Worm (Caenorhabditis elegans): ENCODE measurements around the gene rgs-5.

Gene rgs-5

DNA sequence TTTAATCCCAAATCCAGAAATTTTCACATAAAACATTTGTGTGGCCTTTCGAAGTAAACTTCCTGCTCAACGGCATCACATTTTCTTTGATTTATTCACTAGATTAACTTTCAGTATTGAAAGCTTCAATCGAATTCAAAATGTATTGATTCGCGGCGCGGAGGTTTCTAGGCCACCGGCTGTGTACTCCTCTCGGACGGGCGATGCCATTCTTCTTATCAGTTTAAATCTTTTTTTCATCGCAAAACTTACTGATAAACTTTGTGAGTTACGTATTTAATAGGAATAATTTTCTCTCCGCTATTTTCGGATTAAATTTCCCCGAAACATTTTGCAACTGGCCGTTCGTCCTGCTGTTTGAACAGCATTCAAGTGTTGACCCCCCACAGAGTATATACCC, 23.5 kb downstream of the rgs-5 start (continued):
- peak; percentile 18 for TF ChIP-seq skn-1 (tag; optimal IDR thresholded peaks at IDR 0.05)
- TF ChIP-seq nhr-129 (tag; optimal IDR thresholded peaks at IDR 0.05), result peak; percentile 15
- no peak for TF ChIP-seq nhr-12 (tag; optimal IDR thresholded peaks at IDR 0.05)
- no peak for TF ChIP-seq zag-1 (tag; optimal IDR thresholded peaks at IDR 0.05)
- TF ChIP-seq unc-39 (tag; optimal IDR thresholded peaks at IDR 0.05), result no peak
- peak; percentile 90 for TF ChIP-seq gmeb-1 (tag; optimal IDR thresholded peaks at IDR 0.05)
- TF ChIP-seq Y55F3AM.14 (GFP tag; optimal IDR thresholded peaks at IDR 0.05), result no peak
- peak; percentile 61 for TF ChIP-seq unc-55 (GFP tag; optimal IDR thresholded peaks at IDR 0.05)
- no peak for TF ChIP-seq nhr-6 (tag; optimal IDR thresholded peaks at IDR 0.05)
- peak; percentile 68 for TF ChIP-seq C34F6.9 (tag; optimal IDR thresholded peaks at IDR 0.05)
- TF ChIP-seq mdl-1 (tag; optimal IDR thresholded peaks at IDR 0.05), result no peak
- peak; percentile 31 for TF ChIP-seq nhr-21 (tag; optimal IDR thresholded peaks at IDR 0.05)

DNA sequence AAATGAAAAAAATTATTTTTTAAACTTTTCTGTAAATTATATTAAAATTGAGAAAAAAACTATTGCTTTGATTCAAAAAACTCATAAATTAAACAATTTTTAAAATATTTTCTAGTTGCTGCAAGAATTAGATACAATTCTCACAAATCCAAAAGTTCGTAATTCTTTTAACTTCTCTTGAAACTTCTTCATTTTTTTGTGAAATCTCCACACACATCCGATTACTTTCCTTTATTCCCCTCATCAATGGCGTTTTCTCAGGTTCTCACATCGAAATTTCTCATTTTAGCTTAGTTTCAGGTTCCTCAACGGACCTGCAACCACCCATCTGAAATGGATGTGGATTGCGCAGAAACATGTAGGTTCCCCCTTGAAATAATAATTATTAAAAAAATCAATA, 24.2 kb downstream of the rgs-5 start, which contains the start of gene wrm-1:
Gene wrm-1, plus strand, starts transcription at position 301 of the 400 bp plus-strand sequence.
- TF ChIP-seq ceh-82 (tag; optimal IDR thresholded peaks at IDR 0.05) (no peak), Y55F3AM.14 (GFP tag; optimal IDR thresholded peaks at IDR 0.05) (no peak), dmd-4 (tag; optimal IDR thresholded peaks at IDR 0.05) (no peak), C34F6.9 (tag; optimal IDR thresholded peaks at IDR 0.05) (no peak), blmp-1 (tag; optimal IDR thresholded peaks at IDR 0.05; ENCODE audit: insufficient read depth) (no peak), nhr-6 (tag; optimal IDR thresholded peaks at IDR 0.05) (no peak), snpc-4 (tag; optimal IDR thresholded peaks at IDR 0.05) (no peak), egl-27 (tag; optimal IDR thresholded peaks at IDR 0.05) (no peak), ztf-1 (GFP tag; conservative IDR thresholded peaks at IDR 0.05) (no peak), nhr-12 (tag; optimal IDR thresholded peaks at IDR 0.05) (no peak), elt-3 (tag; optimal IDR thresholded peaks at IDR 0.05) (no peak), lsy-2 (tag; optimal IDR thresholded peaks at IDR 0.05) (no peak), skn-1 (tag; optimal IDR thresholded peaks at IDR 0.05) (no peak), nhr-11 (tag; optimal IDR thresholded peaks at IDR 0.05) (no peak), ztf-11 (tag; optimal IDR thresholded peaks at IDR 0.05) (no peak), sem-4 (tag; optimal IDR thresholded peaks at IDR 0.05) (no peak), lin-13 (GFP tag; optimal IDR thresholded peaks at IDR 0.05) (no peak), nhr-129 (tag; optimal IDR thresholded peaks at IDR 0.05) (no peak), unc-39 (tag; optimal IDR thresholded peaks at IDR 0.05) (no peak), gmeb-1 (tag; optimal IDR thresholded peaks at IDR 0.05) (no peak)

ce11 chrIII:5727827-5728226, 29.5 kb downstream of the rgs-5 start, which contains the start of gene egg-1:
egg-1 (plus strand) TSS chrIII:5728180.
- no peak for TF ChIP-seq C34F6.9 (tag; optimal IDR thresholded peaks at IDR 0.05)
- TF ChIP-seq ceh-16 (tag; optimal IDR thresholded peaks at IDR 0.05), result no peak
- TF ChIP-seq nhr-25 (tag; optimal IDR thresholded peaks at IDR 0.05), result no peak
- no peak for TF ChIP-seq nhr-10 (tag; optimal IDR thresholded peaks at IDR 0.05)
- TF ChIP-seq nhr-12 (tag; optimal IDR thresholded peaks at IDR 0.05), result no peak
- TF ChIP-seq unc-39 (tag; optimal IDR thresholded peaks at IDR 0.05), result no peak

ce11 chrIII:5729367-5729766, 31.0 kb downstream of the rgs-5 start:
- TF ChIP-seq R02D3.7 (tag; optimal IDR thresholded peaks at IDR 0.05) (no peak), lin-13 (GFP tag; optimal IDR thresholded peaks at IDR 0.05) (no peak), fos-1 (tag; optimal IDR thresholded peaks at IDR 0.05) (no peak), egl-27 (tag; optimal IDR thresholded peaks at IDR 0.05) (no peak), ama-1 (optimal IDR thresholded peaks at IDR 0.05) (no peak), ceh-16 (tag; optimal IDR thresholded peaks at IDR 0.05) (no peak), lin-39 (tag; optimal IDR thresholded peaks at IDR 0.05) (no peak), crh-2 (tag; optimal IDR thresholded peaks at IDR 0.05) (no peak), sma-3 (GFP tag; optimal IDR thresholded peaks at IDR 0.05) (no peak), unc-39 (tag; optimal IDR thresholded peaks at IDR 0.05) (no peak), lin-11 (tag; optimal IDR thresholded peaks at IDR 0.05) (no peak), blmp-1 (tag; optimal IDR thresholded peaks at IDR 0.05; ENCODE audit: insufficient read depth) (no peak), sma-9 (GFP tag; optimal IDR thresholded peaks at IDR 0.05) (no peak), sma-9 (tag; optimal IDR thresholded peaks at IDR 0.05) (no peak), elt-1 (tag; optimal IDR thresholded peaks at IDR 0.05) (no peak), ceh-82 (tag; optimal IDR thresholded peaks at IDR 0.05) (no peak), sem-4 (tag; optimal IDR thresholded peaks at IDR 0.05) (no peak), gmeb-1 (tag; optimal IDR thresholded peaks at IDR 0.05) (no peak), ZK546.5 (tag; optimal IDR thresholded peaks at IDR 0.05) (no peak)

All from whole organism, L2 larva.